Worm (Caenorhabditis elegans) whole organism, L3 larva: ENCODE results near the gene grl-8.

Experiments
- egl-27 ChIP-seq: sonication (generic microtip); optimal IDR thresholded peaks from 4 replicates; lab custom pipeline; 2017; ENCODE audit warnings: missing biosample characterization, missing genetic modification reagents, missing genetic modification characterization
- unc-39 ChIP-seq: sonication (generic microtip); optimal IDR thresholded peaks from 4 replicates; lab custom pipeline; 2017; ENCODE audit warnings: missing biosample characterization, missing genetic modification characterization
- unc-62 ChIP-seq: fragments of 150-350 bp; sonication (generic microtip); optimal IDR thresholded peaks from 4 replicates; lab custom pipeline; 2014; ENCODE audit warnings: missing biosample characterization, missing genetic modification reagents, missing genetic modification characterization
- ztf-11 ChIP-seq: fragments of 150-350 bp; optimal IDR thresholded peaks from 2 replicates; lab custom pipeline; 2014; ENCODE audit warnings: missing biosample characterization, missing genetic modification characterization

ce11 chrV:6778457-6778856 lies 45.6 kb upstream of the grl-8 start:
- no peak for TF ChIP-seq ztf-11 (tag; lab: Kevin White, UChicago)
- TF ChIP-seq egl-27 (tag; lab: Kevin White, UChicago), result no peak
- TF ChIP-seq unc-39 (tag; lab: Kevin White, UChicago), result no peak
- TF ChIP-seq unc-62, result no peak
